Worm (Caenorhabditis elegans) whole organism, L4 larva: Measurements from ENCODE around the gene vps-50.

ENCODE experiments used
- F44E2.7 ChIP-seq: fragments of 200-800 bp; sonication (Bioruptor generic); IDR thresholded peaks from 2 replicates; pipeline ENCODE4 v2.1.2; 2022; ENCODE audit warnings: missing genetic modification characterization, missing compliant biosample characterization
- R02D3.7 ChIP-seq: fragments of 150-350 bp; sonication (generic microtip); optimal IDR thresholded peaks from 3 replicates; lab custom pipeline; 2014; ENCODE audit warnings: missing biosample characterization, missing genetic modification characterization
- ZK546.5 ChIP-seq, 2 experiments: sonication (generic microtip); optimal IDR thresholded peaks; 2 replicates each; lab custom pipeline; 2017; ENCODE audit warnings: missing biosample characterization in 2 of 2, missing genetic modification characterization in 2 of 2
- attf-4 ChIP-seq: sonication (generic microtip); optimal IDR thresholded peaks from 3 replicates; lab custom pipeline; 2017; ENCODE audit warnings: missing biosample characterization, missing genetic modification characterization
- egl-27 ChIP-seq: sonication (generic microtip); optimal IDR thresholded peaks from 3 replicates; lab custom pipeline; 2017; ENCODE audit warnings: missing biosample characterization, missing genetic modification reagents, missing genetic modification characterization
- hif-1 ChIP-seq, 2 experiments: sonication (generic microtip); optimal IDR thresholded peaks; 2 replicates each; lab custom pipeline; 2016 to 2017; ENCODE audit warnings: missing compliant biosample characterization in 2 of 2, missing genetic modification characterization in 2 of 2, missing genetic modification reagents in 2 of 2, missing genotype in 2 of 2, mild to moderate bottlenecking in 1 of 2
- lin-15B ChIP-seq: fragments of 150-350 bp; sonication (generic microtip); optimal IDR thresholded peaks from 3 replicates; lab custom pipeline; 2014; ENCODE audit warnings: missing biosample characterization, missing genetic modification characterization
- unc-62 ChIP-seq, 3 experiments: fragments of 150-350 bp in 1 of 3; sonication (generic microtip); optimal IDR thresholded peaks in 2 of 3; peaks in 1 of 3; 1 replicate in 1 of 3; 2 replicates in 2 of 3; lab custom pipeline; 2014 to 2017; ENCODE audit warnings: missing biosample characterization in 3 of 3, missing genetic modification characterization in 3 of 3, missing genetic modification reagents in 3 of 3, missing genotype in 1 of 3

- TF ChIP-seq lin-15B (tag; lab: Kevin White, UChicago) = no peak
- TF ChIP-seq egl-27 = no peak
- TF ChIP-seq F44E2.7 (GFP tag; lab: Robert Waterston, UW) = no peak
- no peak for TF ChIP-seq attf-4 (tag; lab: Kevin White, UChicago)
- TF ChIP-seq R02D3.7 (tag; lab: Kevin White, UChicago) = no peak
- no peak for TF ChIP-seq ZK546.5 (tag; optimal IDR thresholded peaks at IDR 0.05; lab: Kevin White, UChicago)
- no peak for TF ChIP-seq hif-1 (tag; optimal IDR thresholded peaks at IDR 0.05; lab: Kevin White, UChicago)
- no peak for TF ChIP-seq unc-62 (GFP tag; optimal IDR thresholded peaks at IDR 0.05 in 1 of 2; lab: Kevin White, UChicago)
- TF ChIP-seq unc-62 (tag; optimal IDR thresholded peaks at IDR 0.05; lab: Kevin White, UChicago) = no peak
Measured at ce11 chrIII:10894220-10894619, 25.2 kb downstream of the vps-50 start, which contains the start of gene fbxb-87.
